Worm (Caenorhabditis elegans): ENCODE results near the gene egl-15.

egl-15 gene

DNA sequence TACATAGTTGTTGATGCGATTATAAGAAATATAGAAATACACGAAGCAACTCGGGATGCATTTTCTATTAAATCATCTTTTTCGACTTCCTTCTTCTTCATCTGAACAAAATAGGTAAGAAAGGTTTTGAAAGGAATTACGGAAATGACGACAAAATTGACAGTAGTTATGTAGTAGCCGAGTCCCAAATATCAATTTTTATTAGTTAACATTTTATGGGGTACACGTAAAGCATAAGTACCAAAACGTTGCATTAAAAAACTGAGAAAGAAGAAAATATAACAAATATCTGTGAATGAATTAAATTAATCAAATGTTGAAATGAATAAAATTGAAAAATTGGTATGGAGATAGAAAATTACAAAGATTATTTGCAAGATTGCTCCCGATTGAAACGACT is 14.4 kb upstream of the egl-15 start, which contains the start of gene col-177:
TSS of gene col-177 (minus strand) at position 101 of the 400 bp plus-strand sequence.
- TF ChIP-seq W03F9.2 (tag; optimal IDR thresholded peaks at IDR 0.05) (no peak), him-1 (tag; optimal IDR thresholded peaks at IDR 0.05) (no peak), dao-5 (tag; optimal IDR thresholded peaks at IDR 0.05) (no peak)

DNA sequence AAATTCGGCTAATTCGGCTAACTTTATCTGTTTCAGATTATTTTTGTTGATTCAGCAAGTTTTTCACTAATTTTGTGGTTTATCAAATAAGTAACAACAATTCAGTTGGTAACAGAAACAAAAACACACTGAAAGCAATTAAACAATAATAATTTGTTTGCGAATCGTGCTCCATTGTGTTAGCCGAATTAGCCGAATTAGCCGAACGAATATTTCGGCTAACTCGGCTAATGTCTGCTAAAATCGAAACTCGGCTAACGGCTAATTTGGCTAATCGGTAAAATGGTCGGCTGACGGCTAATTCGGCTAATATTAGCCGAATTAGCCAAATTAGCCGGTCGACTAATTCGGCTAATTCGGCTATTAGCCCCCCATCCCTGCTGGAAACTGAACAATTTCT is 12.5 kb upstream of the egl-15 start:
- TF ChIP-seq W03F9.2 (tag; optimal IDR thresholded peaks at IDR 0.05), result no peak
- no peak for TF ChIP-seq him-1 (tag; optimal IDR thresholded peaks at IDR 0.05)
- TF ChIP-seq dao-5 (tag; optimal IDR thresholded peaks at IDR 0.05), result no peak

DNA sequence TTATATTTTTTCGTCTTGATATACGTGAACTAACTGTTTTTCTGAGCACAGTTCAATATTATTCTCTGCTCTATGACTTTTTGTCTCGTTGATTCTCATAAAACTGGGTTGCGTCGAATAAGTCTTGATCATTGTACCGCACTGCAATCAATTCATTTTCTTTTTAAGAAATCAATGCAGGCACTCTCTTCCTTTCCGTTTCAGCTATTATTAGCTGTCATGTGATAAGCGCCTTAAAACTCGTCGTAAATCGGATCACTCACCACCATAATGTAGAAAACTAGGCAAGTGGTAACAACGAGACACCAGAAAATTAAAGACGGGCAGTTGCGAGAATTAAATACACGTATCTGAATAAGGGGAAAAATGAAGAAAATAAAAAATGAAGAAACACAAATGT is 8.8 kb upstream of the egl-15 start:
- TF ChIP-seq W03F9.2 (tag; optimal IDR thresholded peaks at IDR 0.05) (no peak), him-1 (tag; optimal IDR thresholded peaks at IDR 0.05) (no peak), dao-5 (tag; optimal IDR thresholded peaks at IDR 0.05) (no peak)

DNA sequence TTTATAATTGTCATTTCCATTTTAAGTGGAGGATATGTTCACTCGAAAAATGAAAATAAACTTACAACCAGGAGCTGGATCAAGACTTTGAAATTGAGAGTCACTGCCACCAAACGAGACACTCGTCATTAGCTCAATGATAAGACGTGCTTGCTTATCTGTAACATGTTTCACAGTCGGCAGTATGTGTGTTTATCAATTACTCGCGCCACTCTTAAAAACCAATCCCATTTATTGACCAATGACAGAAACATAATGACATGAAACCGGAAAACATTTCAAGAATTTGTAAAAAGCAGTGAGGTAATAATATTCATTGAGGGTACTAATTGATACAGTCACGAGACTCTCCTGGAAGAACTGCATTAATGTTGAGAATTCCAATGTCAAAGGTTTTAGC is 8.1 kb upstream of the egl-15 start, which contains the start of gene del-5:
TSS of gene del-5 (minus strand) at position 130 of the 400 bp plus-strand sequence.
- no peak for TF ChIP-seq dao-5 (tag; optimal IDR thresholded peaks at IDR 0.05)
- no peak for TF ChIP-seq him-1 (tag; optimal IDR thresholded peaks at IDR 0.05)
- no peak for TF ChIP-seq W03F9.2 (tag; optimal IDR thresholded peaks at IDR 0.05)

DNA sequence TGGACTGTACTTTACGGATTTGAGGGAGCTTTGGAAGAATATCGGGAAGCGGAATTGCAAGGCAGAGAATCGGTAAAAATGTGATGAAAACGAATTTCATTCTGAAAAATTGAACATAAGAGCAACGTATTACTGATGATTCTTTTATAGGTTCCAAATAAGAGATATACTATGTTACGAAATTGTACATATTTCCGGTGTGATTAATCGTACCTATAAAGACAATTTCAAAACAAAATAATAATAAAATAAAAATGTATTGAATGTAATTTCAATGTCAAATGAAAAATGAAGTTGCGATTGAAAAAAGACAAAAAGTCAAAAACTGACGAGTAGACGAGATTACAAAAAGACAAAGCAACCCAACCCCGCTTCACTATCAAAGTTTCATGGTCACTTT is 7.2 kb upstream of the egl-15 start, which contains the start of gene ttr-31:
TSS of gene ttr-31 (minus strand) at position 101 of the 400 bp plus-strand sequence.
- TF ChIP-seq dao-5 (tag; optimal IDR thresholded peaks at IDR 0.05) (no peak), him-1 (tag; optimal IDR thresholded peaks at IDR 0.05) (no peak), W03F9.2 (tag; optimal IDR thresholded peaks at IDR 0.05) (no peak)

DNA sequence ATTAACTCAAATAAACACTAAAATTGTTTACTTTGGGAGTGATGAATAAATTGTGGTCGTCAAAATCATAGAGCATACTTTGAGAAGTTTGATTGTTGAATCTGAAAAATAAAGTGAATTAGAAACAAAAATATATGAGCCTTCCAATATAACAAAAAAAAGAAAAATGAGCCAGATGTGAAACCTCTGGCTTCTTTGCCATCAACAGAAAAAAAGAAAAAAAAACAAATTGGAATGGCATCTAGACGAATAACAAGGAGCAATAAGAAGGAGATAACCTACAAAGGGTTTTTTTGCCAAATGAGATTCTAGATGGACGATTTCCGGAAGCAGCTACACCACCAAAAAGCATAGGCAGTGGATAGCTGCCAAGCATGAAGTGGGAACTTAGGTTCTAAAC is 5.6 kb upstream of the egl-15 start, which contains the start of gene F58A3.4:
TSS of gene F58A3.4 (minus strand) at position 101 of the 400 bp plus-strand sequence.
- TF ChIP-seq him-1 (tag; optimal IDR thresholded peaks at IDR 0.05), result no peak
- no peak for TF ChIP-seq W03F9.2 (tag; optimal IDR thresholded peaks at IDR 0.05)
- no peak for TF ChIP-seq dao-5 (tag; optimal IDR thresholded peaks at IDR 0.05)

DNA sequence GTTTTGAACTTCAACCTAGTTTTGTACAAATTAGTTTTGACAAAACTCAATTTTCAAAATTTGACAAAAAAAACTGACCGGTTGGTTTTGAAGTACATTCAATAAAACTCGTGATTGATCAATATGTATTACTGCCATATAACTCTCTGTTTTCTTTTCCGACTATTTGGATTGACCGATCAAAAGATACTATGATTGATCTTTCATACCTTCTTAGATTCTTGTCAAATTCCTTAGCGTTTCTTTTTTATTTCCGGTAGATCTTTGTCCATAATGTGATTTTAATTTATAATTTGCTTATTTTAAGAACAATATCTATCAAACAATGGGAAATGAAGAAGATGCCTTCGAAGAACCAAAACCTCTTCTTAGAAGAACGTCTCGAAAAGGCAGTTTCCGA is 3.9 kb upstream of the egl-15 start, which contains the start of gene F58A3.3:
TSS of gene F58A3.3 (plus strand) at position 301 of the 400 bp plus-strand sequence.
- TF ChIP-seq W03F9.2 (tag; optimal IDR thresholded peaks at IDR 0.05), result no peak
- TF ChIP-seq him-1 (tag; optimal IDR thresholded peaks at IDR 0.05), result no peak
- TF ChIP-seq dao-5 (tag; optimal IDR thresholded peaks at IDR 0.05), result no peak

DNA sequence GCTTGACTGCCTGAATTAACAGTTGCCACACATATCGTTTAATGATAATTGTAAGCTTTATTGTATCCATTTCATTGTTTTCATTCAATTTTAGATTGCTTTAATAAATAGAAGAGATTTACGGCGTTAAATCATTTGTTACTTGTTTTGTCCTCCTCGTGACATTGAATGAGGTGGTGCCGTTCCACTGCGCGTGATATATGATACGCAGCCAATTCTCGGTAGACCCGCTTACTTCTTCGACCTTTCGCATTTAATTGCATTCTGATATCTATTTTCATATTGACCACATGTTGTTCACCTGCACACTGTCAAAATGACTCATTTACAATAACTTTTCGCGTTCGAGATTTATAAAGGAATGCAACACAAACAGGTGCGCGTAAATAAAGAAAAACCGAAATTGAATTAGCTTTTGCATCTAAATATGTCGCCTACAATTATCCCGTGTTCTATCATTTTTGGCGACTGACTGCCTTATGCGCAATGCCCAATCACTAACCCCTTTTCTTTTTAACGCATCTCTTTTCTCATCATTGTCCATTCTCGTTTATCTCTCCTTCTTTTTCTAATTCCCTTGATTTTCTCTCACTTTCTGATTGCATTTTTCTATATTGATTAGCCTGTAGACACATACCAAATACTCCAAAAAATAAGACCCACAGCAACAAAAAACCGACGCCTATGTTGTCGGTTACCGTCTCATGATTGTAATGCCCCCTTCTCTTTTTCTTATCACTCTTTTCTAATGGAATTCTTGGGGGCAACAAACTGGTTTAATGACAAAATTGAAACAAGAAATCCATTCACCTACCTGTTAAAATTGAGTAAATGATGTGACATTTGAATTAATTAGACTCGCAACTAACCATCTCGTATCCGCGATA is 1.6 kb upstream of the egl-15 start:
- TF ChIP-seq W03F9.2 (tag; optimal IDR thresholded peaks at IDR 0.05) (no peak), dao-5 (tag; optimal IDR thresholded peaks at IDR 0.05) (no peak), him-1 (tag; optimal IDR thresholded peaks at IDR 0.05) (no peak)

DNA sequence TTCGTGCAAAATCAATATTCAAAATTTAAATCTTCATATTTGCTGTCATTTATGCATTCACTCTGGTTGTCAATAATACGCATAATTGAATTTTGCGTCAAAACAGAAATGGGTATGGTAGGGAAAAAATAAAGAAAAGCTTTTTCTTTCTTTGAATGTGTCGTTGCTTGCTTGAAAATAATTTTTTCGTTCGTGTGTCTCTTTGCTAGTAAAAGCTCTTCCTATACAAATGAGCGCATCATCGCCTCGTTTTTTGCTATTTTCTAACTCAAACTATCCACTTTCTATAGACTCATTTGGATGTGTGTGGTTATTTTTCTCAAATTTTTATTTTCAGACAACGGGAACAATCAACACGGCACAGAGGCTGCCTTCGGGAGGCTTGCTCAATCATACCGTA is 12.4 kb downstream of the egl-15 start, which contains the start of gene ldb-1:
TSS of gene ldb-1 (plus strand) at position 301 of the 400 bp plus-strand sequence.
- no peak for TF ChIP-seq dao-5 (tag; optimal IDR thresholded peaks at IDR 0.05)
- TF ChIP-seq him-1 (tag; optimal IDR thresholded peaks at IDR 0.05), result no peak
- TF ChIP-seq W03F9.2 (tag; optimal IDR thresholded peaks at IDR 0.05), result no peak

DNA sequence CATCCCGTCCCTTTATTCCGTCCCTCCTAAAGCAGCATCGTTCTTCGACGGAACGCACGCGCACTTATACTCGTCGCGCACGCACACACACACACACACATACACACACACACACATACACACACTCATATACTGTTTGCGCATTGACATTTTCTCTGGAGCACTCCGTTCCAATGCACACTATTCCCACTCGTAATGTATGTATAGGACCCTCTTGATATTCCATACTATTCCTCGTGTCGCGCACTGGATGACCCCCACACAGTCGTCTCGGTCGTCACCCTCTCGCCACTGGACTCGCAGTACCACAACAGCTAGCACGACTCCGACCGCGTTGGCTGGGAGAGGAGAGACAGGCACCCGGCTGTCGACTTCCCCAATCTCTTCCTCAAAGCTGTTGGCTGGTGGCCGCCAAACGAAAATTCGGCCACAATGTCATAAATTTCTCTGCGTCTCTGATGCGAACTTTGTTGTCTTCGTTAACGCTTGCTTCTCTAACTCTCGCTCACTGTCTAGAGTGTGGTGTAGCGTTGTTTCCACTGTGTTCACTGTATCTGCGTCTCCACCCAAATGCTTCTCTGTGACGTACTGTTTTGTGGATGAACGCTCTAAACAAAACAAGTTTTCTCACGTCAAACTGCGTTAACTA is 15.0 kb downstream of the egl-15 start:
- TF ChIP-seq dao-5 (tag; optimal IDR thresholded peaks at IDR 0.05), result peak; percentile 1
- TF ChIP-seq him-1 (tag; optimal IDR thresholded peaks at IDR 0.05), result peak; percentile 97
- TF ChIP-seq W03F9.2 (tag; optimal IDR thresholded peaks at IDR 0.05), result peak; percentile 54

DNA sequence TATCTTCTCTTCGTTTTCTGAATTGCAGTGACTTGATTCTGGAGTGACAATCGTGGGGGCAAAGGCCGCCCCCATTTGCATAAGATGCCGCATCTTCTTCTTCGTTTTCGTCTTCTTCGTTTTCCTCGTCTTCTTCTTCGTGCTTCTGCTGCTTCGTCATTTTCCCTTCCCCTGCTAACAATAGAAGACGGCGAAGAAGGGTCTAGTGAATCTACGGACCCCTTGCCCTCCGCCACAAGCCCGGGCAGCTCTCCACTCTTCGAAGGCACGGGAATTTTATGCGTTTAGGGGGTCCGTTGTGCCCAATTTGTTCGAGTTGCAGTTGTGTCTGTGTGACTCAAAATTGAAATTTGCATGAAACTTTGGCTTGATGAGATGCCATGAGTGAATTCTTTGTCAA is 15.7 kb downstream of the egl-15 start:
- TF ChIP-seq W03F9.2 (tag; optimal IDR thresholded peaks at IDR 0.05) (no peak), him-1 (tag; optimal IDR thresholded peaks at IDR 0.05) (no peak), dao-5 (tag; optimal IDR thresholded peaks at IDR 0.05) (no peak)

DNA sequence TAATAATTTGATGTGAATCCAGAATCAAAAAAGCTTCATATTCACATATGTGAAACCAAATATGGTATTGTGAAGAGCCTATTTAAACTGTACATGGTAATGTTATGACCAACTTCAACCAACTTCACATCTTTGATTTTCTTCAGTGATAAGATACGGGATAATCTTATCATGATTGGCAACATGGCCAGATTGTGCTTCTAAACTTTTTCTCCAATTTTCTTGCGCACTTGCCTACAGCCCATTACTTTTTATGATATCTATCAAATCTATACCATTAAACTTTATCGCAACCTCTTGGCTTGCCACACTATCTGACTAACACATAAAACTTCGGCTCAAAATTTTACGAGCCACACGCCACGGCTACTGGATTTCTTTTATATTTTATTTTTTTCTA is 16.2 kb downstream of the egl-15 start:
- no peak for TF ChIP-seq him-1 (tag; optimal IDR thresholded peaks at IDR 0.05)
- no peak for TF ChIP-seq dao-5 (tag; optimal IDR thresholded peaks at IDR 0.05)
- TF ChIP-seq W03F9.2 (tag; optimal IDR thresholded peaks at IDR 0.05), result no peak

DNA sequence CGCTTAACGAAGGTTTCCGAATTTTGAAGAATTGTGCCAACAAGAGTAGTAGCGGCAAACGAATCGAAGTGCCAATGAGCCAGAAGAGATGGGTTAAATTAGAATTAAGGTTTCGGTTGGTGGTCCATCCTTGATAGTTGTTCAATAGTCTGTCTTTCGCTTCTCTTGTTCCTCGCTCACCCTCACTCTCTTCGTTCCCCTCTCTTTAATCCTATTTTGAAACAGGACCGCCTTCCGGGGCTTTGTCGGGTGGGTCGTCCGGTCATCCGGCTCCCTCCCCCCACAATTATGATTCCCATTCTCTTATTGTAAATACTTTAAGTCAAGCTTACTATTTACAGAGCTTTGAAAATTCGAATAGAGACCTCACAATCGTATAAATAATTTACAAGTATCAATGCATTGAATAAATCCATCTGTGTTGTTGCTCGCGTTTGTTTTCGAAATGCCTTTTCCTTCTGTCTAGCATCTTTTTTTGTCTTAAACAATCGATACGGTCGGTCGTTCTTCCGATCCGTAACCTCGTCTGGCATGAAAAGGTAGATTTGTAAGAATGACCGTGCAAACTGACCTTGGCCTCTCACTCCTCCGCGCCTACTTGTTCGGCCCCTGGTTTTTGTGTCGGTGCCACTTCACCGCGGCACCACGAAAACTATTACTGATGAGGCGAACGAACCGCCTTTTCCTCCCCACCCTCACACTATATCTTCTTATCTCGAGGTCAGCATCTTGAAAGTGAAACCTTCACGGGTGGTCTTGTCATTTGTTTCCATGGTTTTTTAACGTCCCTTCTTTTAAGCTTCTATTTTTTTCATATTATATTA is 17.1 kb downstream of the egl-15 start:
- no peak for TF ChIP-seq dao-5 (tag; optimal IDR thresholded peaks at IDR 0.05)
- no peak for TF ChIP-seq W03F9.2 (tag; optimal IDR thresholded peaks at IDR 0.05)
- no peak for TF ChIP-seq him-1 (tag; optimal IDR thresholded peaks at IDR 0.05)
